Fruit fly (Drosophila melanogaster) whole organism, embryonic: ENCODE results near the gene CG8952.

ENCODE experiments used
- BEAF-32 ChIP-seq: fragments of 200-800 bp; sonication (Bioruptor generic); optimal IDR thresholded peaks from 3 replicates; lab custom pipeline; 2017; ENCODE audit warnings: missing biosample characterization, missing genetic modification characterization, mild to moderate bottlenecking, moderate library complexity, missing genetic modification reagents
- CG18599 ChIP-seq: fragments of 200-800 bp; sonication (Bioruptor generic); optimal IDR thresholded peaks from 3 replicates; lab custom pipeline; 2017; ENCODE audit warnings: missing biosample characterization, missing genetic modification characterization, mild to moderate bottlenecking, moderate library complexity, missing genetic modification reagents
- CrebB ChIP-seq: fragments of 200-800 bp; sonication (Bioruptor generic); optimal IDR thresholded peaks from 3 replicates; lab custom pipeline; 2018; ENCODE audit warnings: missing biosample characterization, mild to moderate bottlenecking, missing genetic modification characterization
- Hmr ChIP-seq: fragments of 200-800 bp; sonication (Bioruptor generic); optimal IDR thresholded peaks from 3 replicates; lab custom pipeline; 2017; ENCODE audit warnings: mild to moderate bottlenecking, missing biosample characterization, missing genetic modification reagents, missing genetic modification characterization
- fd64A ChIP-seq: fragments of 200-800 bp; sonication (Bioruptor generic); optimal IDR thresholded peaks from 3 replicates; lab custom pipeline; 2018; ENCODE audit warnings: missing biosample characterization, mild to moderate bottlenecking, missing genetic modification characterization
- mam ChIP-seq: fragments of 200-800 bp; sonication (Bioruptor generic); optimal IDR thresholded peaks from 3 replicates; lab custom pipeline; 2016; ENCODE audit warnings: missing biosample characterization, missing genetic modification characterization
- nmo ChIP-seq: fragments of 200-800 bp; sonication (Bioruptor generic); optimal IDR thresholded peaks from 2 replicates; lab custom pipeline; 2018; ENCODE audit warnings: missing biosample characterization, mild to moderate bottlenecking, missing genetic modification characterization, moderate library complexity
- prd ChIP-seq, 3 experiments: fragments of >200 bp in 2 of 3; fragments of 200-800 bp in 1 of 3; sonication (Bioruptor generic) in 1 of 3; optimal IDR thresholded peaks in 2 of 3; IDR thresholded peaks in 1 of 3; 2 replicates in 2 of 3; 3 replicates in 1 of 3; pipeline versions ENCODE4 v1.3.6 to Lab custom; 2017 to 2022; ENCODE audit warnings: missing biosample characterization in 1 of 3, missing genetic modification characterization in 1 of 3
- sisA ChIP-seq: fragments of 200-800 bp; sonication (Bioruptor generic); IDR thresholded peaks from 2 replicates; pipeline ENCODE4 v1.3.6; 2022; ENCODE audit warnings: missing biosample characterization, missing genetic modification characterization
- trh ChIP-seq: fragments of 200-800 bp; sonication (Bioruptor generic); optimal IDR thresholded peaks from 2 replicates; lab custom pipeline; 2016; ENCODE audit warnings: missing biosample characterization, missing genetic modification characterization

- TF ChIP-seq CG18599 (GFP tag; lab: Kevin White, UChicago) (no peak), mam (GFP tag; lab: Kevin White, UChicago) (peak; percentile 17), nmo (GFP tag; lab: Kevin White, UChicago) (no peak), Hmr (GFP tag; lab: Kevin White, UChicago) (no peak), prd (optimal IDR thresholded peaks at IDR 0.05; lab: Kevin White, UChicago) (no peak), prd (GFP tag; IDR thresholded peaks at IDR 0.05; lab: Robert Waterston, UW) (no peak), trh (GFP tag; lab: Kevin White, UChicago) (no peak), BEAF-32 (GFP tag; lab: Kevin White, UChicago) (peak; percentile 54), fd64A (GFP tag; lab: Kevin White, UChicago) (no peak), sisA (GFP tag; lab: Robert Waterston, UW) (no peak), CrebB (tag; lab: Kevin White, UChicago) (no peak)
Measured at dm6 chrX:15748945-15749344, 17.3 kb downstream of the CG8952 start, which contains the start of gene Mvd.
